Worm (Caenorhabditis elegans) whole organism, L3 larva: ENCODE data around the gene scav-2.

Experiments
- ama-1 ChIP-seq: fragments of 150-350 bp; optimal IDR thresholded peaks from 2 replicates; lab custom pipeline; 2018
- ceh-16 ChIP-seq: sonication (generic microtip); optimal IDR thresholded peaks from 2 replicates; lab custom pipeline; 2017; ENCODE audit warnings: missing biosample characterization, missing genetic modification characterization
- ceh-28 ChIP-seq: fragments of 150-350 bp; optimal IDR thresholded peaks from 2 replicates; lab custom pipeline; 2014; ENCODE audit warnings: missing biosample characterization, missing genetic modification reagents, missing genetic modification characterization
- ceh-82 ChIP-seq: fragments of 150-350 bp; optimal IDR thresholded peaks from 2 replicates; lab custom pipeline; 2014; ENCODE audit warnings: missing biosample characterization, missing genetic modification characterization
- egl-27 ChIP-seq: sonication (generic microtip); optimal IDR thresholded peaks from 4 replicates; lab custom pipeline; 2017; ENCODE audit warnings: missing biosample characterization, missing genetic modification reagents, missing genetic modification characterization
- egl-5 ChIP-seq: fragments of 150-350 bp; optimal IDR thresholded peaks from 2 replicates; lab custom pipeline; 2017; ENCODE audit warnings: missing biosample characterization, missing genetic modification reagents, missing genetic modification characterization, inconsistent platforms
- elt-2 ChIP-seq: sonication (generic microtip); optimal IDR thresholded peaks from 2 replicates; lab custom pipeline; 2016; ENCODE audit warnings: missing genetic modification reagents, mild to moderate bottlenecking, missing genetic modification characterization, missing compliant biosample characterization
- elt-3 ChIP-seq, 3 experiments: fragments of 150-350 bp in 1 of 3; sonication (generic microtip) in 2 of 3; optimal IDR thresholded peaks; 2 replicates in 2 of 3; 4 replicates in 1 of 3; lab custom pipeline; 2014 to 2017; ENCODE audit warnings: missing biosample characterization in 3 of 3, missing genetic modification characterization in 3 of 3
- eor-1 ChIP-seq, 2 experiments: fragments of 150-350 bp; optimal IDR thresholded peaks; 2 replicates each; lab custom pipeline; 2014 to 2018; ENCODE audit warnings: missing biosample characterization in 2 of 2, missing genetic modification characterization in 2 of 2
- jun-1 ChIP-seq: fragments of 150-350 bp; optimal IDR thresholded peaks from 2 replicates; lab custom pipeline; 2014; ENCODE audit warnings: missing biosample characterization, missing genetic modification reagents, missing genetic modification characterization
- lin-15B ChIP-seq: fragments of 150-350 bp; optimal IDR thresholded peaks from 2 replicates; lab custom pipeline; 2014; ENCODE audit warnings: missing biosample characterization, missing genetic modification characterization
- lin-39 ChIP-seq: fragments of 150-350 bp; optimal IDR thresholded peaks from 2 replicates; lab custom pipeline; 2018; ENCODE audit warnings: missing biosample characterization, missing genetic modification reagents, missing genetic modification characterization
- lsy-12 ChIP-seq: sonication (generic microtip); optimal IDR thresholded peaks from 2 replicates; lab custom pipeline; 2016; ENCODE audit warnings: mild to moderate bottlenecking, missing genetic modification characterization, missing compliant biosample characterization
- mdl-1 ChIP-seq: fragments of 150-350 bp; optimal IDR thresholded peaks from 2 replicates; lab custom pipeline; 2014; ENCODE audit warnings: missing biosample characterization, missing genetic modification characterization
- nhr-11 ChIP-seq: fragments of 150-350 bp; optimal IDR thresholded peaks from 2 replicates; lab custom pipeline; 2014; ENCODE audit warnings: missing biosample characterization, missing genetic modification characterization
- nhr-12 ChIP-seq: fragments of 150-350 bp; optimal IDR thresholded peaks from 2 replicates; lab custom pipeline; 2014; ENCODE audit warnings: missing biosample characterization, missing genetic modification characterization
- nhr-23 ChIP-seq: fragments of 150-350 bp; optimal IDR thresholded peaks from 2 replicates; lab custom pipeline; 2014; ENCODE audit warnings: missing biosample characterization, missing genetic modification reagents, missing genetic modification characterization
- nhr-25 ChIP-seq: sonication (generic microtip); optimal IDR thresholded peaks from 2 replicates; lab custom pipeline; 2017; ENCODE audit warnings: missing biosample characterization, missing genetic modification characterization
- nhr-67 ChIP-seq: fragments of 150-350 bp; optimal IDR thresholded peaks from 2 replicates; lab custom pipeline; 2014; ENCODE audit warnings: missing biosample characterization, missing genetic modification characterization
- nhr-76 ChIP-seq: fragments of 150-350 bp; sonication (generic microtip); optimal IDR thresholded peaks from 5 replicates; lab custom pipeline; 2014; ENCODE audit warnings: missing biosample characterization, missing genetic modification characterization
- pqm-1 ChIP-seq: fragments of 150-350 bp; optimal IDR thresholded peaks from 2 replicates; lab custom pipeline; 2017; ENCODE audit warnings: missing biosample characterization, missing genetic modification characterization, inconsistent platforms
- skn-1 ChIP-seq: fragments of 150-350 bp; optimal IDR thresholded peaks from 2 replicates; lab custom pipeline; 2014; ENCODE audit warnings: missing biosample characterization, missing genetic modification characterization
- snpc-4 ChIP-seq: fragments of 150-350 bp; optimal IDR thresholded peaks from 2 replicates; lab custom pipeline; 2014; ENCODE audit warnings: missing biosample characterization, missing genetic modification characterization
- tbx-2 ChIP-seq: sonication (generic microtip); optimal IDR thresholded peaks from 2 replicates; lab custom pipeline; 2016; ENCODE audit warnings: mild to moderate bottlenecking, missing genetic modification characterization, missing compliant biosample characterization
- unc-62 ChIP-seq: fragments of 150-350 bp; sonication (generic microtip); optimal IDR thresholded peaks from 4 replicates; lab custom pipeline; 2014; ENCODE audit warnings: missing biosample characterization, missing genetic modification reagents, missing genetic modification characterization
- zag-1 ChIP-seq: fragments of 150-350 bp; optimal IDR thresholded peaks from 2 replicates; lab custom pipeline; 2014; ENCODE audit warnings: missing biosample characterization, missing genetic modification characterization
- ztf-11 ChIP-seq: fragments of 150-350 bp; optimal IDR thresholded peaks from 2 replicates; lab custom pipeline; 2014; ENCODE audit warnings: missing biosample characterization, missing genetic modification characterization

Gene scav-2

DNA sequence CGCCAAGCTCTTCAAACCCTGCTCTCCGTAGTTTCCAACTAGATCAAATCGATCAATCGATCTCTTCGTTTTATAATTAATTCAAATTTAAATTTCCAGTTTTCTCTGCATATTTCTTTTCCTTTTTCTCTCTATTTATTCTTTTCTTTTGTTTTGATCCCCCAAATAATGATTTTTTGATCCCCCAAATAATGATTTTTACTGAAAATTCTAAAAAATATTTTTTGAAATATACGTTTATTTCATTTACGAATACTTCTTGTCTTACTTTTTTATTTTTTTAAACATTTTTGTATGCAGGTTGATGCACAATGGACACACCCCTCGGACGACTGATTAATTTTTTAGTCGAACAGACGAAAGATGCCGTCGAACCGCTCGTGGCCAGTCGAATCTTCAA, 51.8 kb downstream of the scav-2 start, which contains the start of gene T28A8.4:
Gene T28A8.4, plus strand, starts transcription at position 301 of the 400 bp plus-strand sequence.
- TF ChIP-seq pqm-1 (no peak), skn-1 (no peak), eor-1 (tag; optimal IDR thresholded peaks at IDR 0.05; lab: Kevin White, UChicago) (no peak), nhr-76 (tag; lab: Kevin White, UChicago) (no peak), zag-1 (tag; lab: Kevin White, UChicago) (no peak), nhr-11 (tag; lab: Kevin White, UChicago) (no peak), lin-39 (tag; lab: Kevin White, UChicago) (no peak), tbx-2 (tag; lab: Kevin White, UChicago) (no peak), mdl-1 (tag; lab: Kevin White, UChicago) (no peak), nhr-12 (tag; lab: Kevin White, UChicago) (no peak), elt-2 (no peak), egl-27 (tag; lab: Kevin White, UChicago) (no peak), elt-3 (tag; optimal IDR thresholded peaks at IDR 0.05; lab: Kevin White, UChicago) (no peak), ceh-16 (tag; lab: Kevin White, UChicago) (no peak), ztf-11 (tag; lab: Kevin White, UChicago) (no peak), ceh-28 (tag; lab: Kevin White, UChicago) (no peak), jun-1 (tag; lab: Kevin White, UChicago) (no peak)

ce11 chrIII:13502513-13502912, 52.6 kb downstream of the scav-2 start, which contains the start of gene T28A8.8:
Gene T28A8.8, plus strand, starts transcription at chrIII:13502813.
- no peak for TF ChIP-seq ceh-82
- no peak for TF ChIP-seq nhr-25 (tag; lab: Kevin White, UChicago)

DNA sequence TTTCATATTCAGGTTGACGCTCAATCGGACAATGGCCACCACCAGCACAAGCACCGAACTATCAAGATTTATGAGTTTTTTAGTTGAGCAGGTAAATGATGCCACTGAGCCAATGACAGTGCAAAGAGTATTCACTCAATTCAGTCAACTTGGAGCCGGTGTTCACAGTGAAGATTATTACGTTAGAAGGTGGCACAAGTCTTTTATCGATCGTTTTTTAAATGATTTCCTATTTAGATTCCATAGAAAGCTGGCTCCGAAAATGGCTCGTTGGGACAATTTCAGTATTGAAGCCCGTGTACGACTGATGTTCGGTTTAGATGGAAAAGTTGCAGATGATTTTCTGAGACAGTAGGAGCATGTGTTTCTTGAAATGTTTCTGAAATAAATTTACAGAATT, 53.5 kb downstream of the scav-2 start, which contains the start of gene T28A8.5:
Gene T28A8.5, plus strand, starts transcription at position 32 of the 400 bp plus-strand sequence.
- TF ChIP-seq nhr-11 (tag; lab: Kevin White, UChicago), result no peak
- TF ChIP-seq pqm-1, result no peak
- TF ChIP-seq skn-1, result no peak
- TF ChIP-seq unc-62, result no peak
- TF ChIP-seq ceh-16 (tag; lab: Kevin White, UChicago), result no peak
- no peak for TF ChIP-seq egl-5 (tag; lab: Kevin White, UChicago)
- TF ChIP-seq lin-15B (tag; lab: Kevin White, UChicago), result no peak
- no peak for TF ChIP-seq ama-1 (lab: Kevin White, UChicago)
- TF ChIP-seq snpc-4, result no peak
- TF ChIP-seq lsy-12 (tag; lab: Kevin White, UChicago), result no peak
- no peak for TF ChIP-seq nhr-67 (tag; lab: Kevin White, UChicago)
- no peak for TF ChIP-seq nhr-23 (tag; lab: Kevin White, UChicago)
